Worm (Caenorhabditis elegans) whole organism, L1 larva: Measurements from ENCODE around the gene T13C5.3.

Source experiments
- ama-1 ChIP-seq: fragments of 150-350 bp; optimal IDR thresholded peaks from 2 replicates; lab custom pipeline; 2014
- ceh-8 ChIP-seq: fragments of 200-800 bp; sonication (Bioruptor generic); optimal IDR thresholded peaks from 2 replicates; lab custom pipeline; 2018; ENCODE audit warnings: mild to moderate bottlenecking, missing genetic modification characterization, moderate library complexity, missing compliant biosample characterization
- ceh-90 ChIP-seq: sonication (generic microtip); optimal IDR thresholded peaks from 2 replicates; lab custom pipeline; 2016; ENCODE audit warnings: missing genetic modification characterization, missing compliant biosample characterization
- efl-3 ChIP-seq: fragments of 200-800 bp; sonication (Bioruptor generic); optimal IDR thresholded peaks from 2 replicates; lab custom pipeline; 2018; ENCODE audit warnings: mild to moderate bottlenecking, missing genetic modification characterization, missing compliant biosample characterization
- egl-27 ChIP-seq, 2 experiments: fragments of 150-350 bp in 1 of 2; sonication (generic microtip); optimal IDR thresholded peaks; 3 replicates each; lab custom pipeline; 2017 to 2018; ENCODE audit warnings: missing biosample characterization in 2 of 2, missing genetic modification characterization in 2 of 2, missing genetic modification reagents in 2 of 2
- elt-2 ChIP-seq: sonication (generic microtip); optimal IDR thresholded peaks from 2 replicates; lab custom pipeline; 2016; ENCODE audit warnings: missing genetic modification characterization, mild to moderate bottlenecking, inconsistent platforms, missing compliant biosample characterization, missing genetic modification reagents
- fkh-10 ChIP-seq: sonication (generic microtip); optimal IDR thresholded peaks from 2 replicates; lab custom pipeline; 2017; ENCODE audit warnings: missing biosample characterization, missing genetic modification reagents, missing genetic modification characterization
- grh-1 ChIP-seq: fragments of 200-800 bp; sonication (Bioruptor generic); IDR thresholded peaks from 2 replicates; pipeline ENCODE4 v1.3.6; 2022; ENCODE audit warnings: missing genetic modification reagents, missing genetic modification characterization, missing compliant biosample characterization
- hlh-17 ChIP-seq: fragments of 200-800 bp; sonication (Bioruptor generic); optimal IDR thresholded peaks from 2 replicates; lab custom pipeline; 2018; ENCODE audit warnings: missing genetic modification characterization, mild to moderate bottlenecking, missing compliant biosample characterization, moderate library complexity, borderline replicate concordance
- hlh-4 ChIP-seq: sonication (generic microtip); optimal IDR thresholded peaks from 2 replicates; lab custom pipeline; 2016; ENCODE audit warnings: mild to moderate bottlenecking, missing genetic modification characterization, missing compliant biosample characterization
- isw-1 ChIP-seq: fragments of 200-800 bp; sonication (Bioruptor generic); IDR thresholded peaks from 2 replicates; pipeline ENCODE4 v1.3.6; 2022; ENCODE audit warnings: missing genetic modification characterization, missing compliant biosample characterization
- jun-1 ChIP-seq: fragments of 150-350 bp; optimal IDR thresholded peaks from 2 replicates; lab custom pipeline; 2014; ENCODE audit warnings: missing biosample characterization, missing genetic modification reagents, missing genetic modification characterization
- lin-13 ChIP-seq: fragments of 150-350 bp; optimal IDR thresholded peaks from 2 replicates; lab custom pipeline; 2014; ENCODE audit warnings: missing biosample characterization, missing genetic modification reagents, missing genetic modification characterization
- lin-14 ChIP-seq: fragments of 200-800 bp; sonication (Bioruptor generic); optimal IDR thresholded peaks from 2 replicates; lab custom pipeline; 2018; ENCODE audit warnings: mild to moderate bottlenecking, missing genetic modification characterization, moderate library complexity, missing compliant biosample characterization
- lin-35 ChIP-seq, 2 experiments: fragments of 150-350 bp; optimal IDR thresholded peaks; 2 replicates each; lab custom pipeline; 2014; ENCODE audit warnings: missing biosample characterization in 2 of 2, missing genetic modification characterization in 2 of 2, missing genetic modification reagents in 2 of 2
- lin-39 ChIP-seq: fragments of 150-350 bp; optimal IDR thresholded peaks from 2 replicates; lab custom pipeline; 2014; ENCODE audit warnings: missing biosample characterization, missing genetic modification reagents, missing genetic modification characterization
- lir-3 ChIP-seq: sonication (generic microtip); optimal IDR thresholded peaks from 2 replicates; lab custom pipeline; 2016; ENCODE audit warnings: mild to moderate bottlenecking, missing genetic modification characterization, moderate library complexity, missing compliant biosample characterization; ENCODE audit not compliant: poor library complexity
- mab-9 ChIP-seq: fragments of 200-800 bp; sonication (Bioruptor generic); IDR thresholded peaks from 2 replicates; pipeline ENCODE4 v1.3.6; 2022; ENCODE audit warnings: missing genetic modification reagents, missing genetic modification characterization, missing compliant biosample characterization
- mdl-1 ChIP-seq, 2 experiments: fragments of 150-350 bp; optimal IDR thresholded peaks; 2 replicates each; lab custom pipeline; 2014 to 2017; ENCODE audit warnings: missing biosample characterization in 2 of 2, missing genetic modification characterization in 2 of 2, inconsistent platforms in 1 of 2
- mef-2 ChIP-seq: fragments of 150-350 bp; optimal IDR thresholded peaks from 2 replicates; lab custom pipeline; 2014; ENCODE audit warnings: missing biosample characterization, missing genetic modification characterization
- mep-1 ChIP-seq: fragments of 150-350 bp; optimal IDR thresholded peaks from 2 replicates; lab custom pipeline; 2014; ENCODE audit warnings: missing biosample characterization, missing genetic modification characterization
- nhr-20 ChIP-seq: sonication (generic microtip); optimal IDR thresholded peaks from 2 replicates; lab custom pipeline; 2016; ENCODE audit warnings: mild to moderate bottlenecking, missing genetic modification characterization, missing compliant biosample characterization
- nhr-28 ChIP-seq: fragments of 150-350 bp; optimal IDR thresholded peaks from 2 replicates; lab custom pipeline; 2014; ENCODE audit warnings: missing biosample characterization, missing genetic modification characterization
- nhr-47 ChIP-seq: sonication (generic microtip); optimal IDR thresholded peaks from 2 replicates; lab custom pipeline; 2016; ENCODE audit warnings: mild to moderate bottlenecking, missing genetic modification characterization, moderate library complexity, missing compliant biosample characterization
- pag-3 ChIP-seq: sonication (generic microtip); optimal IDR thresholded peaks from 2 replicates; lab custom pipeline; 2017; ENCODE audit warnings: missing genetic modification characterization, mild to moderate bottlenecking, missing compliant biosample characterization, antibody characterized with exemption, borderline replicate concordance; ENCODE audit not compliant: insufficient read depth
- pax-3 ChIP-seq: fragments of 200-800 bp; sonication (Bioruptor generic); optimal IDR thresholded peaks from 2 replicates; lab custom pipeline; 2018; ENCODE audit warnings: mild to moderate bottlenecking, missing genetic modification characterization, moderate library complexity, missing compliant biosample characterization
- pqm-1 ChIP-seq: sonication (generic microtip); optimal IDR thresholded peaks from 3 replicates; lab custom pipeline; 2017; ENCODE audit warnings: missing biosample characterization, missing genetic modification characterization
- sup-37 ChIP-seq: fragments of 200-800 bp; sonication (Bioruptor generic); optimal IDR thresholded peaks from 2 replicates; lab custom pipeline; 2018; ENCODE audit warnings: mild to moderate bottlenecking, missing genetic modification characterization, missing compliant biosample characterization
- swsn-7 ChIP-seq: sonication (generic microtip); optimal IDR thresholded peaks from 2 replicates; lab custom pipeline; 2016; ENCODE audit warnings: missing genetic modification characterization, missing compliant biosample characterization
- tbx-2 ChIP-seq: sonication (generic microtip); optimal IDR thresholded peaks from 2 replicates; lab custom pipeline; 2016; ENCODE audit warnings: missing genetic modification characterization, missing compliant biosample characterization
- unc-130 ChIP-seq: fragments of 150-350 bp; optimal IDR thresholded peaks from 2 replicates; lab custom pipeline; 2017; ENCODE audit warnings: missing biosample characterization, missing genetic modification characterization, inconsistent platforms
- unc-30 ChIP-seq: sonication (generic microtip); optimal IDR thresholded peaks from 2 replicates; lab custom pipeline; 2017; ENCODE audit warnings: missing biosample characterization, missing genetic modification characterization
- unc-62 ChIP-seq: fragments of 150-350 bp; optimal IDR thresholded peaks from 2 replicates; lab custom pipeline; 2014; ENCODE audit warnings: missing biosample characterization, missing genetic modification reagents, missing genetic modification characterization
- vab-15 ChIP-seq: sonication (generic microtip); optimal IDR thresholded peaks from 2 replicates; lab custom pipeline; 2017; ENCODE audit warnings: missing genotype, mild to moderate bottlenecking, missing genetic modification characterization, missing compliant biosample characterization
- xbp-1 ChIP-seq: sonication (generic microtip); optimal IDR thresholded peaks from 2 replicates; lab custom pipeline; 2016; ENCODE audit warnings: missing genetic modification characterization, missing compliant biosample characterization

Gene T13C5.3

ce11 chrX:6162037-6162436, 16.3 kb upstream of the T13C5.3 start:
- TF ChIP-seq swsn-7 (tag; lab: Kevin White, UChicago), result no peak
- no peak for TF ChIP-seq hlh-17 (GFP tag; lab: Kevin White, UChicago)
- TF ChIP-seq nhr-20 (tag; lab: Kevin White, UChicago), result no peak
- TF ChIP-seq unc-30 (tag; lab: Kevin White, UChicago), result no peak
- no peak for TF ChIP-seq grh-1 (GFP tag; lab: Robert Waterston, UW)
- TF ChIP-seq sup-37, result no peak
- no peak for TF ChIP-seq pqm-1 (tag; lab: Kevin White, UChicago)
- TF ChIP-seq unc-62, result no peak
- TF ChIP-seq xbp-1 (tag; lab: Kevin White, UChicago), result no peak
- TF ChIP-seq tbx-2 (tag; lab: Kevin White, UChicago), result no peak
- no peak for TF ChIP-seq nhr-47

- no peak for TF ChIP-seq mep-1 (tag; lab: Kevin White, UChicago)
- TF ChIP-seq egl-27 (tag; optimal IDR thresholded peaks at IDR 0.05; lab: Kevin White, UChicago), result no peak
- TF ChIP-seq ceh-8 (GFP tag; lab: Kevin White, UChicago), result no peak
- no peak for TF ChIP-seq lin-39 (tag; lab: Kevin White, UChicago)
- no peak for TF ChIP-seq unc-130
- TF ChIP-seq grh-1 (GFP tag; lab: Robert Waterston, UW), result no peak
- no peak for TF ChIP-seq efl-3
- no peak for TF ChIP-seq hlh-17 (GFP tag; lab: Kevin White, UChicago)
- no peak for TF ChIP-seq pax-3 (tag; lab: Kevin White, UChicago)
- no peak for TF ChIP-seq vab-15 (tag; lab: Kevin White, UChicago)
- no peak for TF ChIP-seq pqm-1 (tag; lab: Kevin White, UChicago)
- no peak for TF ChIP-seq isw-1 (GFP tag; lab: Robert Waterston, UW)
- TF ChIP-seq sup-37, result no peak
- TF ChIP-seq lin-13 (GFP tag; lab: Kevin White, UChicago), result no peak
- no peak for TF ChIP-seq nhr-28 (tag; lab: Kevin White, UChicago)
- TF ChIP-seq pag-3 (tag; lab: Kevin White, UChicago), result no peak
- no peak for TF ChIP-seq hlh-4 (tag; lab: Kevin White, UChicago)
- no peak for TF ChIP-seq mef-2 (tag; lab: Kevin White, UChicago)
- no peak for TF ChIP-seq mab-9 (GFP tag; lab: Robert Waterston, UW)
Measured at ce11 chrX:6167376-6167775, 10.9 kb upstream of the T13C5.3 start.

- peak; percentile 92 for TF ChIP-seq elt-2 (tag; lab: Kevin White, UChicago)
- TF ChIP-seq lin-35 (GFP tag; optimal IDR thresholded peaks at IDR 0.05; lab: Kevin White, UChicago), result peak in 1 of 2 experiments; percentile 40
- peak; percentile 21 for TF ChIP-seq jun-1
- TF ChIP-seq tbx-2 (tag; lab: Kevin White, UChicago), result no peak
- TF ChIP-seq, all 84 proteins: peak for 3
Measured at ce11 chrX:6169252-6169651, 9.1 kb upstream of the T13C5.3 start, which contains the start of gene T25B2.2. Gene T25B2.2, plus strand, starts transcription at chrX:6169643.

- no peak for TF ChIP-seq lir-3 (tag; lab: Kevin White, UChicago)
- TF ChIP-seq mdl-1 (tag; optimal IDR thresholded peaks at IDR 0.05; lab: Kevin White, UChicago), result no peak
- TF ChIP-seq ceh-90 (tag; lab: Kevin White, UChicago), result no peak
- TF ChIP-seq jun-1, result no peak
- TF ChIP-seq fkh-10 (GFP tag; lab: Kevin White, UChicago), result no peak
- no peak for TF ChIP-seq lin-13 (GFP tag; lab: Kevin White, UChicago)
- no peak for TF ChIP-seq lin-14
- TF ChIP-seq vab-15 (tag; lab: Kevin White, UChicago), result no peak
- no peak for TF ChIP-seq grh-1 (GFP tag; lab: Robert Waterston, UW)
- no peak for TF ChIP-seq ama-1 (lab: Kevin White, UChicago)
Measured at ce11 chrX:6173656-6174055, 4.7 kb upstream of the T13C5.3 start, which contains the start of gene T25B2.1. Gene T25B2.1, plus strand, starts transcription at chrX:6173956.
